Fruit fly (Drosophila melanogaster) whole organism, embryonic: ENCODE data around the gene CG42324.
A peak's percentile ranks its signal among the peaks of the same experiment; 100 is the strongest.

Source experiments
- CG11695 ChIP-seq: fragments of 200-800 bp; sonication (Bioruptor generic); IDR thresholded peaks from 3 replicates; pipeline ENCODE4 v1.3.6; 2022; ENCODE audit warnings: missing biosample characterization, missing genetic modification characterization
- CG11723 ChIP-seq: fragments of 200-800 bp; sonication (Bioruptor generic); optimal IDR thresholded peaks from 2 replicates; lab custom pipeline; 2017; ENCODE audit warnings: missing biosample characterization, mild to moderate bottlenecking, missing genetic modification characterization
- CG12219 ChIP-seq: fragments of 200-800 bp; sonication (Bioruptor generic); optimal IDR thresholded peaks from 3 replicates; lab custom pipeline; 2018; ENCODE audit warnings: missing biosample characterization, mild to moderate bottlenecking, missing genetic modification characterization
- CG12769 ChIP-seq: fragments of 200-800 bp; sonication (Bioruptor generic); optimal IDR thresholded peaks from 2 replicates; lab custom pipeline; 2019; ENCODE audit warnings: missing biosample characterization, mild to moderate bottlenecking, missing genetic modification characterization, moderate library complexity
- CG12942 ChIP-seq: fragments of 200-800 bp; sonication (Bioruptor generic); optimal IDR thresholded peaks from 3 replicates; lab custom pipeline; 2016; ENCODE audit warnings: missing biosample characterization, missing genetic modification characterization
- CG1529 ChIP-seq: fragments of 200-800 bp; sonication (Bioruptor generic); optimal IDR thresholded peaks from 3 replicates; lab custom pipeline; 2018; ENCODE audit warnings: missing biosample characterization, missing genetic modification characterization
- CG17385 ChIP-seq: fragments of 200-800 bp; sonication (Bioruptor generic); optimal IDR thresholded peaks from 3 replicates; lab custom pipeline; 2018; ENCODE audit warnings: missing biosample characterization, mild to moderate bottlenecking, missing genetic modification characterization
- CG17568 ChIP-seq: fragments of 200-800 bp; sonication (Bioruptor generic); optimal IDR thresholded peaks from 2 replicates; lab custom pipeline; 2018; ENCODE audit warnings: missing biosample characterization, mild to moderate bottlenecking, missing genetic modification characterization, moderate library complexity
- CG3163 ChIP-seq: fragments of 200-800 bp; sonication (Bioruptor generic); optimal IDR thresholded peaks from 3 replicates; lab custom pipeline; 2016; ENCODE audit warnings: missing biosample characterization, missing genetic modification characterization
- CG3281 ChIP-seq: fragments of 200-800 bp; sonication (Bioruptor generic); optimal IDR thresholded peaks from 3 replicates; lab custom pipeline; 2017; ENCODE audit warnings: missing biosample characterization, mild to moderate bottlenecking, missing genetic modification characterization
- CG8281 ChIP-seq: fragments of 200-800 bp; sonication (Bioruptor generic); optimal IDR thresholded peaks from 2 replicates; lab custom pipeline; 2018; ENCODE audit warnings: missing biosample characterization, mild to moderate bottlenecking, missing genetic modification characterization, moderate library complexity
- CG8359 ChIP-seq: fragments of 200-800 bp; sonication (Bioruptor generic); optimal IDR thresholded peaks from 2 replicates; lab custom pipeline; 2017; ENCODE audit warnings: missing biosample characterization, mild to moderate bottlenecking, missing genetic modification characterization, borderline replicate concordance
- Dip2 ChIP-seq: fragments of 200-800 bp; sonication (Bioruptor generic); IDR thresholded peaks from 2 replicates; pipeline ENCODE4 v1.3.6; 2022; ENCODE audit warnings: missing biosample characterization, missing genetic modification characterization
- Doc3 ChIP-seq: fragments of 200-800 bp; sonication (Bioruptor generic); IDR thresholded peaks from 3 replicates; pipeline ENCODE4 v1.3.6; 2022; ENCODE audit warnings: missing biosample characterization, missing genetic modification characterization; ENCODE audit not compliant: partially characterized antibody
- E2f2 ChIP-seq: fragments of 200-800 bp; sonication (Bioruptor generic); IDR thresholded peaks from 2 replicates; pipeline ENCODE4 v1.3.6; 2022; ENCODE audit warnings: missing biosample characterization, missing genetic modification characterization
- Hmr ChIP-seq: fragments of 200-800 bp; sonication (Bioruptor generic); optimal IDR thresholded peaks from 3 replicates; lab custom pipeline; 2017; ENCODE audit warnings: mild to moderate bottlenecking, missing biosample characterization, missing genetic modification reagents, missing genetic modification characterization
- Hr51 ChIP-seq, 2 experiments: fragments of 200-800 bp; sonication (Bioruptor generic); optimal IDR thresholded peaks; 2 replicates in 1 of 2; 3 replicates in 1 of 2; lab custom pipeline; 2016 to 2018; ENCODE audit warnings: missing biosample characterization in 2 of 2, missing genetic modification characterization in 2 of 2, mild to moderate bottlenecking in 1 of 2, moderate library complexity in 1 of 2
- MBD-R2 ChIP-seq: fragments of 200-800 bp; sonication (Bioruptor generic); IDR thresholded peaks from 2 replicates; pipeline ENCODE4 v1.3.6; 2022; ENCODE audit warnings: missing biosample characterization, missing genetic modification characterization
- Mad ChIP-seq: fragments of 200-800 bp; sonication (Bioruptor generic); optimal IDR thresholded peaks from 2 replicates; lab custom pipeline; 2016; ENCODE audit warnings: missing biosample characterization, missing genetic modification characterization
- Oli ChIP-seq: fragments of 200-800 bp; sonication (Bioruptor generic); optimal IDR thresholded peaks from 2 replicates; lab custom pipeline; 2018; ENCODE audit warnings: missing biosample characterization, mild to moderate bottlenecking, missing genetic modification characterization, moderate library complexity
- Pdp1 ChIP-seq, 2 experiments: fragments of 200-800 bp; sonication (Bioruptor generic); optimal IDR thresholded peaks; 3 replicates each; lab custom pipeline; 2016; ENCODE audit warnings: missing biosample characterization in 2 of 2, missing genetic modification characterization in 2 of 2, mild to moderate bottlenecking in 1 of 2, moderate library complexity in 1 of 2
- Rfx ChIP-seq: fragments of 200-800 bp; sonication (Bioruptor generic); IDR thresholded peaks from 2 replicates; pipeline ENCODE4 v1.3.6; 2022; ENCODE audit warnings: missing biosample characterization, missing genetic modification characterization
- Scr ChIP-seq: fragments of 200-800 bp; sonication (Bioruptor generic); IDR thresholded peaks from 2 replicates; pipeline ENCODE4 v1.3.6; 2022; ENCODE audit warnings: missing biosample characterization, missing genetic modification characterization; ENCODE audit not compliant: partially characterized antibody
- Stat92E ChIP-seq, 3 experiments: fragments of >200 bp in 2 of 3; fragments of 200-800 bp in 1 of 3; sonication (Bioruptor generic) in 1 of 3; optimal IDR thresholded peaks; 2 replicates each; lab custom pipeline; 2017 to 2019; ENCODE audit warnings: missing biosample characterization in 3 of 3, missing genetic modification characterization in 3 of 3, mild to moderate bottlenecking in 1 of 3, moderate library complexity in 1 of 3
- Taf1 ChIP-seq: fragments of 200-800 bp; sonication (Bioruptor generic); IDR thresholded peaks from 2 replicates; pipeline ENCODE4 v1.3.6; 2022; ENCODE audit warnings: missing biosample characterization, missing genetic modification characterization
- Xrp1 ChIP-seq: fragments of 200-800 bp; sonication (Bioruptor generic); IDR thresholded peaks from 2 replicates; pipeline ENCODE4 v1.3.6; 2022; ENCODE audit warnings: missing biosample characterization, missing genetic modification characterization
- aop ChIP-seq: fragments of 200-800 bp; sonication (Bioruptor generic); IDR thresholded peaks from 2 replicates; pipeline ENCODE4 v1.3.6; 2022; ENCODE audit warnings: missing biosample characterization, missing genetic modification characterization
- bbx ChIP-seq: fragments of 200-800 bp; sonication (Bioruptor generic); IDR thresholded peaks from 2 replicates; pipeline ENCODE4 v1.3.6; 2022; ENCODE audit warnings: missing biosample characterization, missing genetic modification characterization; ENCODE audit not compliant: partially characterized antibody
- br ChIP-seq: fragments of >200 bp; optimal IDR thresholded peaks from 2 replicates; lab custom pipeline; 2017
- cg ChIP-seq: fragments of 200-800 bp; sonication (Bioruptor generic); optimal IDR thresholded peaks from 3 replicates; lab custom pipeline; 2019; ENCODE audit warnings: missing biosample characterization, mild to moderate bottlenecking, missing genetic modification characterization, moderate library complexity
- chn ChIP-seq: fragments of 200-800 bp; sonication (Bioruptor generic); optimal IDR thresholded peaks from 2 replicates; lab custom pipeline; 2016; ENCODE audit warnings: missing biosample characterization, missing genetic modification characterization
- ci ChIP-seq: fragments of 200-800 bp; sonication (Bioruptor generic); IDR thresholded peaks from 3 replicates; pipeline ENCODE4 v1.3.6; 2022; ENCODE audit warnings: missing biosample characterization, missing genetic modification characterization
- da ChIP-seq: fragments of 200-800 bp; sonication (Bioruptor generic); optimal IDR thresholded peaks from 2 replicates; lab custom pipeline; 2016; ENCODE audit warnings: missing biosample characterization, missing genetic modification characterization
- disco-r ChIP-seq: fragments of 200-800 bp; sonication (Bioruptor generic); optimal IDR thresholded peaks from 2 replicates; lab custom pipeline; 2016; ENCODE audit warnings: missing biosample characterization, missing genetic modification characterization
- eve ChIP-seq, 2 experiments: fragments of >200 bp; optimal IDR thresholded peaks; 2 replicates each; lab custom pipeline; 2017; ENCODE audit warnings: missing biosample characterization in 2 of 2, missing genetic modification characterization in 2 of 2
- fru ChIP-seq: fragments of >200 bp; optimal IDR thresholded peaks from 2 replicates; lab custom pipeline; 2017
- her ChIP-seq: fragments of 200-800 bp; sonication (Bioruptor generic); optimal IDR thresholded peaks from 2 replicates; lab custom pipeline; 2016; ENCODE audit warnings: missing biosample characterization, missing genetic modification characterization
- klu ChIP-seq: fragments of 200-800 bp; sonication (Bioruptor generic); IDR thresholded peaks from 2 replicates; pipeline ENCODE4 v1.3.6; 2022; ENCODE audit warnings: missing biosample characterization, missing genetic modification characterization
- lbe ChIP-seq: fragments of 200-800 bp; sonication (Bioruptor generic); optimal IDR thresholded peaks from 2 replicates; lab custom pipeline; 2016; ENCODE audit warnings: missing biosample characterization, mild to moderate bottlenecking, missing genetic modification characterization
- lmd ChIP-seq: fragments of 200-800 bp; sonication (Bioruptor generic); IDR thresholded peaks from 2 replicates; pipeline ENCODE4 v1.3.6; 2022; ENCODE audit warnings: missing biosample characterization, missing genetic modification characterization
- nerfin-1 ChIP-seq: fragments of 200-800 bp; sonication (Bioruptor generic); optimal IDR thresholded peaks from 3 replicates; lab custom pipeline; 2019; ENCODE audit warnings: missing biosample characterization, mild to moderate bottlenecking, missing genetic modification characterization, moderate library complexity
- phol ChIP-seq: fragments of 200-800 bp; sonication (Bioruptor generic); optimal IDR thresholded peaks from 3 replicates; lab custom pipeline; 2018; ENCODE audit warnings: missing biosample characterization, mild to moderate bottlenecking, missing genetic modification characterization, moderate library complexity
- pum ChIP-seq: fragments of 200-800 bp; sonication (Bioruptor generic); optimal IDR thresholded peaks from 2 replicates; lab custom pipeline; 2016; ENCODE audit warnings: missing biosample characterization, missing genetic modification characterization
- rib ChIP-seq: fragments of 200-800 bp; sonication (Bioruptor generic); IDR thresholded peaks from 2 replicates; pipeline ENCODE4 v1.3.6; 2022; ENCODE audit warnings: missing biosample characterization, missing genetic modification characterization
- ro ChIP-seq: fragments of 200-800 bp; sonication (Bioruptor generic); IDR thresholded peaks from 2 replicates; pipeline ENCODE4 v1.3.6; 2022; ENCODE audit warnings: missing biosample characterization, missing genetic modification characterization
- sens-2 ChIP-seq: fragments of 200-800 bp; sonication (Bioruptor generic); IDR thresholded peaks from 2 replicates; pipeline ENCODE4 v1.3.6; 2022; ENCODE audit warnings: missing biosample characterization, missing genetic modification characterization
- stc ChIP-seq: fragments of 200-800 bp; sonication (Bioruptor generic); IDR thresholded peaks from 2 replicates; pipeline ENCODE4 v1.3.6; 2022; ENCODE audit warnings: missing biosample characterization, missing genetic modification characterization
- tin ChIP-seq: fragments of 200-800 bp; sonication (Bioruptor generic); optimal IDR thresholded peaks from 3 replicates; lab custom pipeline; 2016; ENCODE audit warnings: missing biosample characterization, missing genetic modification characterization
- twi ChIP-seq: fragments of 200-800 bp; optimal IDR thresholded peaks from 2 replicates; lab custom pipeline; 2019; ENCODE audit warnings: missing biosample characterization, mild to moderate bottlenecking, missing genetic modification characterization, moderate library complexity
- vnd ChIP-seq: fragments of 200-800 bp; sonication (Bioruptor generic); IDR thresholded peaks from 3 replicates; pipeline ENCODE4 v1.3.6; 2022; ENCODE audit warnings: missing biosample characterization, missing genetic modification characterization; ENCODE audit not compliant: partially characterized antibody

CG42324 gene

dm6 chr3L:3460402-3461027 lies 11.7 kb upstream of the CG42324 start, which contains the start of gene eIF5B (continued):
- TF ChIP-seq ci (peak; percentile 87), Scr (GFP tag; lab: Robert Waterston, UW) (0 out of 2 replicates have a peak, but pooled peaks have one; percentile 29), ro (GFP tag; lab: Robert Waterston, UW) (no peak; the same call in 1 of the 2 replicates), Rfx (peak; percentile 89), tin (GFP tag; lab: Kevin White, UChicago) (peak; percentile 73), klu (GFP tag; lab: Robert Waterston, UW) (peak; percentile 82), CG17385 (GFP tag; lab: Kevin White, UChicago) (peak; percentile 73), bbx (GFP tag; lab: Robert Waterston, UW) (no peak), fru (lab: Kevin White, UChicago) (no peak), Hmr (GFP tag; lab: Kevin White, UChicago) (peak; percentile 79), br (lab: Kevin White, UChicago) (no peak), aop (peak; percentile 63; the same call in 1 of the 2 replicates), vnd (no peak), stc (peak; percentile 84), CG17568 (GFP tag; lab: Kevin White, UChicago) (peak; percentile 26), Hr51 (GFP tag; optimal IDR thresholded peaks at IDR 0.05; lab: Kevin White, UChicago) (peak; percentile 56 to 77), CG11723 (GFP tag; lab: Kevin White, UChicago) (peak; percentile 72), CG12769 (tag; lab: Kevin White, UChicago) (no peak), rib (GFP tag; lab: Robert Waterston, UW) (peak; percentile 65), CG8281 (tag; lab: Kevin White, UChicago) (peak; percentile 48), CG12942 (GFP tag; lab: Kevin White, UChicago) (peak; percentile 54), Oli (tag; lab: Kevin White, UChicago) (peak; percentile 85), Dip2 (GFP tag; lab: Robert Waterston, UW) (0 out of 2 replicates have a peak, but pooled peaks have one; percentile 40), lmd (GFP tag; lab: Robert Waterston, UW) (peak; percentile 86), da (no peak), E2f2 (peak; percentile 59), disco-r (GFP tag; lab: Kevin White, UChicago) (peak; percentile 24), eve (GFP tag; optimal IDR thresholded peaks at IDR 0.05; lab: Kevin White, UChicago) (no peak), Pdp1 (GFP tag; optimal IDR thresholded peaks at IDR 0.05; lab: Kevin White, UChicago) (peak in 1 of 2 experiments; percentile 67), cg (GFP tag; lab: Kevin White, UChicago) (no peak), Stat92E (GFP tag; optimal IDR thresholded peaks at IDR 0.05; lab: Kevin White, UChicago) (peak in 1 of 3 experiments; percentile 58), lbe (peak; percentile 15), her (GFP tag; lab: Kevin White, UChicago) (no peak), CG11695 (GFP tag; lab: Robert Waterston, UW) (peak; percentile 80), sens-2 (peak; percentile 79), Doc3 (GFP tag; lab: Robert Waterston, UW) (no peak), MBD-R2 (GFP tag; lab: Robert Waterston, UW) (peak; percentile 73), CG1529 (GFP tag; lab: Kevin White, UChicago) (peak; percentile 70), Mad (GFP tag; lab: Kevin White, UChicago) (peak; percentile 38), chn (GFP tag; lab: Kevin White, UChicago) (peak; percentile 81), Taf1 (GFP tag; lab: Robert Waterston, UW) (peak; percentile 65), CG3163 (GFP tag; lab: Kevin White, UChicago) (no peak), twi (tag; lab: Kevin White, UChicago) (peak; percentile 70), pum (GFP tag; lab: Kevin White, UChicago) (peak; percentile 54), Xrp1 (GFP tag; lab: Robert Waterston, UW) (peak; percentile 87), phol (tag; lab: Kevin White, UChicago) (peak; percentile 81), nerfin-1 (tag; lab: Kevin White, UChicago) (peak; percentile 45), CG8359 (no peak), CG12219 (GFP tag; lab: Kevin White, UChicago) (peak; percentile 74), CG3281 (GFP tag; lab: Kevin White, UChicago) (peak; percentile 63)
